Fruit fly (Drosophila melanogaster): ENCODE data around the gene sni.
A peak's percentile ranks its signal among the peaks of the same experiment; 100 is the strongest.

Gene sni

DNA sequence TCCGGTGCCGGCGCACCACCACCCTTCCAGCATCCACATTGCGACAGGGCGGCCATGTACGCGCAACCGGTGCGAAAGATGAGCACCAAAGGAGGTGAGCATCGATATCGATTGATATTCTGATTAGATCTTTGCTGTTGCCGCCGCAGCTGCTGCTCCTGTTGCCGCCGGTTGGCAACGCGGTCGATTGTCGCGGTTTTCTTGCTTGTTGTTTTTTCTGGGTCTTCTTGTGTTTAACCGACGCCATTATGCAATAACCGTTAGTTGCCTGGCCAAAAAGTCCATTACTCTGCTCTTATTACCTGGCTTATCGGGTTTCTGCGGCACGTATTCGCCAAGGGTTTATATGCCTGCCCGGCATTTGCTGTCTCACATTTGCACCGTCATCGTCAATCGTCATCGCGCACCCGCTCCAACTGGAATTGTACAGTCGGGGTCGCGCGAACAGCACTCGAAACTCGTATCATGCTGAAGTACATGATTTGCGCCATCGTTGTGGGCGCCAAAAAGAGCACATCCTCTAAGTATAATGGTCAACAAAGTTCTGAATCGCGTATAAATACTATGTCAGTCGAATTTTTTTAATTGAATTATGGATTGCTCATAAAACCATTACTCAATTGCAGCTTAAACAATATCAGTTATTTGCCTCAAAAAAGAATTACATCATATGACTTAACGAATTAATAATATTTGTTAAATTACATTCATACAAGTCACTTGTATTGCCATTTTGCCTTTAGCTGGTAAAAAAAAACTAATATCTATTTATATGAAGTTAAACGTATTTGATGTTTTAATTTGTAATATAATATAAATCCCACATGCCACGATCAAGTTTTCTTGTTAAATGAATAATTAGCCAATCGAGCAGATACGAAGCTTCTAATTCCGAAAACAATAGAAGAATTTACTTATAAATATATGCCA is at the start of gene sni:
sni (minus strand) TSS at position 51 of the 930 bp plus-strand sequence.
- no peak for TF ChIP-seq Clk (GFP tag; optimal IDR thresholded peaks at IDR 0.05)
- TF ChIP-seq Mnt (GFP tag; optimal IDR thresholded peaks at IDR 0.05): no peak
- TF ChIP-seq CG5204 (GFP tag; optimal IDR thresholded peaks at IDR 0.05): no peak
- TF ChIP-seq cic (GFP tag; optimal IDR thresholded peaks at IDR 0.05): no peak
- peak; percentile 36 for TF ChIP-seq CG12768 (GFP tag; optimal IDR thresholded peaks at IDR 0.05)
- peak; percentile 21 for TF ChIP-seq CG33017 (tag; optimal IDR thresholded peaks at IDR 0.05)
- peak; percentile 39 for TF ChIP-seq CG11617 (GFP tag; optimal IDR thresholded peaks at IDR 0.05)
- TF ChIP-seq bab1 (GFP tag; optimal IDR thresholded peaks at IDR 0.05): no peak
- no peak for TF ChIP-seq CG1620 (GFP tag; optimal IDR thresholded peaks at IDR 0.05)
- TF ChIP-seq toe (GFP tag; optimal IDR thresholded peaks at IDR 0.05): no peak
- peak; percentile 32 for TF ChIP-seq CG14711 (tag; optimal IDR thresholded peaks at IDR 0.05)
- TF ChIP-seq tj (GFP tag; optimal IDR thresholded peaks at IDR 0.05): peak; percentile 76
- TF ChIP-seq ovo (GFP tag; optimal IDR thresholded peaks at IDR 0.05): peak; percentile 28
- no peak for TF ChIP-seq Hr96 (GFP tag; optimal IDR thresholded peaks at IDR 0.05)
- peak; percentile 60 for TF ChIP-seq CG7101 (tag; optimal IDR thresholded peaks at IDR 0.05)
- no peak for TF ChIP-seq Crg-1 (GFP tag; optimal IDR thresholded peaks at IDR 0.05)
- TF ChIP-seq cnc (optimal IDR thresholded peaks at IDR 0.05): peak; percentile 94 to 98
- TF ChIP-seq pad (GFP tag; optimal IDR thresholded peaks at IDR 0.05): no peak
- TF ChIP-seq CG7045 (GFP tag; optimal IDR thresholded peaks at IDR 0.05): no peak
- no peak for TF ChIP-seq kay (GFP tag; ENCODE audit: borderline replicate concordance)

- no peak for TF ChIP-seq CG5204 (GFP tag; optimal IDR thresholded peaks at IDR 0.05)
- TF ChIP-seq CG14711 (tag; optimal IDR thresholded peaks at IDR 0.05): no peak
- no peak for TF ChIP-seq kay (GFP tag; ENCODE audit: borderline replicate concordance)
- no peak for TF ChIP-seq Hr96 (GFP tag; optimal IDR thresholded peaks at IDR 0.05)
- no peak for TF ChIP-seq Mnt (GFP tag; optimal IDR thresholded peaks at IDR 0.05)
- TF ChIP-seq Clk (GFP tag; optimal IDR thresholded peaks at IDR 0.05): no peak
- no peak for TF ChIP-seq CG7045 (GFP tag; optimal IDR thresholded peaks at IDR 0.05)
- no peak for TF ChIP-seq ovo (GFP tag; optimal IDR thresholded peaks at IDR 0.05)
- no peak for TF ChIP-seq bab1 (GFP tag; optimal IDR thresholded peaks at IDR 0.05)
- no peak for TF ChIP-seq CG7101 (tag; optimal IDR thresholded peaks at IDR 0.05)
Measured at dm6 chrX:8286859-8287258, 43.0 kb upstream of the sni start.

DNA sequence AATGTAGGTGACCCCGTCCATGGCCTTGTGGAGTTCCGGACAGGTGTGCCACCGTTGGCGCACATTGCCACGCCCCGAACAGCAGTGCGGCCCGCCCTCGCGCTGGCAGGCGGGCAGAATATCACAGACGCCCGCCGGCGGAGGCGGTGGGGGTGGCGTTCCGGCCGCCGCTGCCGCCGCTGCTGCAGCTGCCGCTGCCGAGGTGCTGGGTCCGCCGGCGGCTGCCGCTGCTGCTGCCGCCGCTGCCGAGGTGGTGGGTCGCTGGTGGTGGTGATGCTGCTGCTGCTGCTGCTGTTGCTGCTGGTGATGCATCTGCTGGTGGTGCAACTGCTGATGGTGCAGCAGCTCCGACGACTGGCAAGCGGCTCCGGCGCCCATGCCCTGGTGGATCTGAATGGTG is 41.2 kb upstream of the sni start:
- TF ChIP-seq pad (GFP tag; optimal IDR thresholded peaks at IDR 0.05) (no peak), bab1 (GFP tag; optimal IDR thresholded peaks at IDR 0.05) (no peak), CG11617 (GFP tag; optimal IDR thresholded peaks at IDR 0.05) (no peak), CG1620 (GFP tag; optimal IDR thresholded peaks at IDR 0.05) (no peak), toe (GFP tag; optimal IDR thresholded peaks at IDR 0.05) (no peak), CG14711 (tag; optimal IDR thresholded peaks at IDR 0.05) (no peak), Mnt (GFP tag; optimal IDR thresholded peaks at IDR 0.05) (no peak), kay (GFP tag; ENCODE audit: borderline replicate concordance) (no peak), CG12768 (GFP tag; optimal IDR thresholded peaks at IDR 0.05) (no peak), Clk (GFP tag; optimal IDR thresholded peaks at IDR 0.05) (no peak), CG33017 (tag; optimal IDR thresholded peaks at IDR 0.05) (no peak)

- TF ChIP-seq ovo (GFP tag; optimal IDR thresholded peaks at IDR 0.05): no peak
- no peak for TF ChIP-seq Mnt (GFP tag; optimal IDR thresholded peaks at IDR 0.05)
- no peak for TF ChIP-seq CG7045 (GFP tag; optimal IDR thresholded peaks at IDR 0.05)
- TF ChIP-seq CG11617 (GFP tag; optimal IDR thresholded peaks at IDR 0.05): no peak
- no peak for TF ChIP-seq kay (GFP tag; ENCODE audit: borderline replicate concordance)
- TF ChIP-seq toe (GFP tag; optimal IDR thresholded peaks at IDR 0.05): peak; percentile 16
- no peak for TF ChIP-seq CG5204 (GFP tag; optimal IDR thresholded peaks at IDR 0.05)
- TF ChIP-seq tj (GFP tag; optimal IDR thresholded peaks at IDR 0.05): no peak
- no peak for TF ChIP-seq Crg-1 (GFP tag; optimal IDR thresholded peaks at IDR 0.05)
- no peak for TF ChIP-seq cnc (optimal IDR thresholded peaks at IDR 0.05)
- no peak for TF ChIP-seq CG12768 (GFP tag; optimal IDR thresholded peaks at IDR 0.05)
- TF ChIP-seq CG33017 (tag; optimal IDR thresholded peaks at IDR 0.05): no peak
- peak; percentile 8 for TF ChIP-seq bab1 (GFP tag; optimal IDR thresholded peaks at IDR 0.05)
- TF ChIP-seq CG14711 (tag; optimal IDR thresholded peaks at IDR 0.05): peak; percentile 1
- no peak for TF ChIP-seq Clk (GFP tag; optimal IDR thresholded peaks at IDR 0.05)
- peak; percentile 33 for TF ChIP-seq pad (GFP tag; optimal IDR thresholded peaks at IDR 0.05)
- no peak for TF ChIP-seq cic (GFP tag; optimal IDR thresholded peaks at IDR 0.05)
- TF ChIP-seq CG1620 (GFP tag; optimal IDR thresholded peaks at IDR 0.05): peak; percentile 32
- no peak for TF ChIP-seq Hr96 (GFP tag; optimal IDR thresholded peaks at IDR 0.05)
- no peak for TF ChIP-seq CG7101 (tag; optimal IDR thresholded peaks at IDR 0.05)
Measured at dm6 chrX:8273799-8274484, 30.1 kb upstream of the sni start, which contains the start of gene CG15343. CG15343 (minus strand) TSS chrX:8273806.

dm6 chrX:8273291-8273690 is 29.5 kb upstream of the sni start, which contains the start of gene CG1636:
CG1636 (plus strand) TSS chrX:8273412.
- TF ChIP-seq Mnt (GFP tag; optimal IDR thresholded peaks at IDR 0.05) (no peak), cic (GFP tag; optimal IDR thresholded peaks at IDR 0.05) (no peak), Hr96 (GFP tag; optimal IDR thresholded peaks at IDR 0.05) (no peak), ovo (GFP tag; optimal IDR thresholded peaks at IDR 0.05) (no peak), pad (GFP tag; optimal IDR thresholded peaks at IDR 0.05) (no peak), CG14711 (tag; optimal IDR thresholded peaks at IDR 0.05) (no peak), kay (GFP tag; ENCODE audit: borderline replicate concordance) (no peak)

Measured in whole organism, adult.